Worm (Caenorhabditis elegans): ENCODE results near the gene jmjd-4.
A peak's percentile ranks its signal among the peaks of the same experiment; 100 is the strongest.

jmjd-4 gene

ce11 chrIII:10330372-10331062 lies 3.3 kb downstream of the jmjd-4 start, which contains the start of gene nex-2:
Gene nex-2, minus strand, starts transcription at chrIII:10330422.
- TF ChIP-seq ztf-4 (tag; optimal IDR thresholded peaks at IDR 0.05) (no peak), egl-27 (tag; optimal IDR thresholded peaks at IDR 0.05) (no peak), mbf-1 (tag; optimal IDR thresholded peaks at IDR 0.05) (no peak), nhr-23 (tag; optimal IDR thresholded peaks at IDR 0.05) (no peak), nhr-21 (tag; optimal IDR thresholded peaks at IDR 0.05) (no peak)

- TF ChIP-seq nhr-129 (tag; optimal IDR thresholded peaks at IDR 0.05) (peak; percentile 22), sma-9 (GFP tag; optimal IDR thresholded peaks at IDR 0.05) (peak; percentile 33), sma-9 (tag; optimal IDR thresholded peaks at IDR 0.05) (no peak), C34F6.9 (tag; optimal IDR thresholded peaks at IDR 0.05) (peak; percentile 19), crh-2 (tag; optimal IDR thresholded peaks at IDR 0.05) (peak; percentile 15), dmd-4 (tag; optimal IDR thresholded peaks at IDR 0.05) (no peak), F13H6.1 (tag; optimal IDR thresholded peaks at IDR 0.05) (peak; percentile 32), fos-1 (tag; optimal IDR thresholded peaks at IDR 0.05) (peak; percentile 66), gmeb-1 (tag; optimal IDR thresholded peaks at IDR 0.05) (no peak), nhr-77 (tag; optimal IDR thresholded peaks at IDR 0.05) (no peak)
Observed at ce11 chrIII:10329811-10330210, 4.0 kb downstream of the jmjd-4 start.

DNA sequence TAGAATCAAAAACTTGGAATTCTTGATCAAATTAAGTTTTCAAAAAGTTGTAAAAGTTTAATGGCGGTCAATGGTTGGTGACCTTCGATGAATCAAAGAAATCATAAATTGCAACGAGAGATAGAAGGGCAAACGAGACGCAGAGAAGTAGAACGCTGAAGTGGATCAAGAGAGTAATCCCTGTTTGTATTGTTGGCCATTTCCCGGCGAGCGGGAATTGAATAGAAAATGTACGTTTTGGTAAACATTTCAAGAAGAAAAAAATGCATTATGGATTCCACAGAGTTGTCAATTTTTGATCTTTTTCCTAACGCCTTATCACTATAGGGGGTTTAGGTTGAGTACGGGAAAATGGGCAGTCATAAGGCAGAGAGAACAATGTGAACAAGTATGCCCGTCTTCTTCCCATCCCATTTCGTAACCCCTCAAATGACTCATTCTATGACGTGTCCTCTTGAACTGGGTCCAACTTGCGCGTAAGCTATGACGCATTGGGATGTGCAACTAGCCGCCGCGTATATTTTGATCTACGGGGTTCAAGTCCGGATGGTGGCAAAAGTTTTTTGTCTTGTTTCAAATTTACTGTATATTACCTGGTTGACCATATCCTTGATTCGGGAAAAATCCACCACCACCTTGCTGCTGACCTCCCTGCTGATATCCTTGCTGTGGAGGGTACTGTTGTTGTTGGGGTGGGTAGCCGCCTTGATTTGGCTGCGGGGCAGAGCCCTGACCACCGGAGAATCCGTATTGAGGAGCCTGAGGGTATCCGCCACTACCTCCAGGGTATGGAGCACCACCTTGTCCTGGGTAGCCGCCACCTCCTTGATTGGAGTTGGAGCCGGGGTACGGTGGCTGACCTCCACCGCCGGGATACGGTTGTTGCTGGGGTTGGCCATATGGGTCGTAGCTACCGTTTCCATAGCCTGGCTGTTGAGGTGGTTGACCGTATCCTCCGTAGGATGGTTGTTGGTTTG lies 5.0 kb downstream of the jmjd-4 start:
- TF ChIP-seq unc-39 (tag; optimal IDR thresholded peaks at IDR 0.05) (no peak), mab-5 (tag; optimal IDR thresholded peaks at IDR 0.05) (no peak), ceh-16 (tag; optimal IDR thresholded peaks at IDR 0.05) (no peak), mdl-1 (tag; optimal IDR thresholded peaks at IDR 0.05) (no peak), peb-1 (tag; optimal IDR thresholded peaks at IDR 0.05) (no peak), fos-1 (tag; optimal IDR thresholded peaks at IDR 0.05) (peak; percentile 38), mbf-1 (tag; optimal IDR thresholded peaks at IDR 0.05) (no peak), nhr-129 (tag; optimal IDR thresholded peaks at IDR 0.05) (peak; percentile 10), ceh-82 (tag; optimal IDR thresholded peaks at IDR 0.05) (no peak), lin-13 (GFP tag; optimal IDR thresholded peaks at IDR 0.05) (no peak), nhr-21 (tag; optimal IDR thresholded peaks at IDR 0.05) (no peak), ztf-1 (GFP tag; conservative IDR thresholded peaks at IDR 0.05) (no peak), unc-62 (GFP tag; optimal IDR thresholded peaks at IDR 0.05) (no peak), blmp-1 (tag; optimal IDR thresholded peaks at IDR 0.05; ENCODE audit: insufficient read depth) (no peak), nhr-77 (tag; optimal IDR thresholded peaks at IDR 0.05) (no peak), nhr-12 (tag; optimal IDR thresholded peaks at IDR 0.05) (no peak), nhr-23 (tag; optimal IDR thresholded peaks at IDR 0.05) (no peak), C34F6.9 (tag; optimal IDR thresholded peaks at IDR 0.05) (no peak), F13H6.1 (tag; optimal IDR thresholded peaks at IDR 0.05) (no peak), sma-3 (GFP tag; optimal IDR thresholded peaks at IDR 0.05) (peak; percentile 0), ama-1 (optimal IDR thresholded peaks at IDR 0.05) (peak; percentile 31), snpc-4 (tag; optimal IDR thresholded peaks at IDR 0.05) (no peak), gmeb-1 (tag; optimal IDR thresholded peaks at IDR 0.05) (no peak), ztf-11 (tag; optimal IDR thresholded peaks at IDR 0.05) (no peak), ztf-4 (tag; optimal IDR thresholded peaks at IDR 0.05) (no peak), nhr-6 (tag; optimal IDR thresholded peaks at IDR 0.05) (peak; percentile 1), lsy-2 (tag; optimal IDR thresholded peaks at IDR 0.05) (no peak), nhr-10 (tag; optimal IDR thresholded peaks at IDR 0.05) (no peak), skn-1 (tag; optimal IDR thresholded peaks at IDR 0.05) (no peak), nhr-237 (tag; optimal IDR thresholded peaks at IDR 0.05) (no peak), unc-55 (GFP tag; optimal IDR thresholded peaks at IDR 0.05) (no peak), alr-1 (tag; optimal IDR thresholded peaks at IDR 0.05) (no peak), R02D3.7 (tag; optimal IDR thresholded peaks at IDR 0.05) (no peak), ZK546.5 (tag; optimal IDR thresholded peaks at IDR 0.05) (no peak), sma-9 (GFP tag; optimal IDR thresholded peaks at IDR 0.05) (no peak), sma-9 (tag; optimal IDR thresholded peaks at IDR 0.05) (no peak), lin-39 (tag; optimal IDR thresholded peaks at IDR 0.05) (no peak), nhr-11 (tag; optimal IDR thresholded peaks at IDR 0.05) (no peak), nhr-25 (tag; optimal IDR thresholded peaks at IDR 0.05) (peak; percentile 27), sem-4 (tag; optimal IDR thresholded peaks at IDR 0.05) (no peak), elt-3 (tag; optimal IDR thresholded peaks at IDR 0.05) (no peak), lin-11 (tag; optimal IDR thresholded peaks at IDR 0.05) (no peak), crh-2 (tag; optimal IDR thresholded peaks at IDR 0.05) (no peak), aly-2 (tag; optimal IDR thresholded peaks at IDR 0.05) (no peak)
